Worm (Caenorhabditis elegans) whole organism, mixed stage, embryonic: ENCODE measurements around the gene ccf-1.

Source experiments
- M03D4.4 ChIP-seq: sonication (generic microtip); optimal IDR thresholded peaks from 2 replicates; lab custom pipeline; 2017; ENCODE audit warnings: mild to moderate bottlenecking, missing genetic modification characterization, missing compliant biosample characterization
- bed-3 ChIP-seq: fragments of 200-800 bp; sonication (Bioruptor generic); optimal IDR thresholded peaks from 3 replicates; lab custom pipeline; 2018; ENCODE audit warnings: mild to moderate bottlenecking, missing genetic modification characterization, moderate library complexity, missing compliant biosample characterization
- blmp-1 ChIP-seq: fragments of 150-350 bp; optimal IDR thresholded peaks from 2 replicates; lab custom pipeline; 2014; ENCODE audit warnings: missing biosample characterization, missing genetic modification characterization
- ceh-39 ChIP-seq: fragments of 150-350 bp; optimal IDR thresholded peaks from 2 replicates; lab custom pipeline; 2014; ENCODE audit warnings: missing biosample characterization, missing genetic modification characterization
- ceh-43 ChIP-seq: fragments of 200-800 bp; sonication (Bioruptor generic); optimal IDR thresholded peaks from 2 replicates; lab custom pipeline; 2018; ENCODE audit warnings: mild to moderate bottlenecking, missing genetic modification characterization, moderate library complexity, missing compliant biosample characterization
- ceh-83 ChIP-seq: fragments of 200-800 bp; sonication (Bioruptor generic); optimal IDR thresholded peaks from 2 replicates; lab custom pipeline; 2018; ENCODE audit warnings: mild to moderate bottlenecking, missing genetic modification characterization, missing compliant biosample characterization
- cnd-1 ChIP-seq: fragments of 200-800 bp; sonication (Bioruptor generic); optimal IDR thresholded peaks from 2 replicates; lab custom pipeline; 2018; ENCODE audit warnings: mild to moderate bottlenecking, missing genetic modification characterization, missing compliant biosample characterization
- drap-1 ChIP-seq: fragments of 200-800 bp; sonication (Bioruptor generic); optimal IDR thresholded peaks from 3 replicates; lab custom pipeline; 2018; ENCODE audit warnings: mild to moderate bottlenecking, missing genetic modification characterization, missing compliant biosample characterization
- elt-1 ChIP-seq: sonication (generic microtip); optimal IDR thresholded peaks from 2 replicates; lab custom pipeline; 2017; ENCODE audit warnings: missing genetic modification characterization, mild to moderate bottlenecking, missing compliant biosample characterization, antibody characterized with exemption, moderate library complexity, borderline replicate concordance; ENCODE audit not compliant: insufficient read depth
- elt-3 ChIP-seq: fragments of 150-350 bp; optimal IDR thresholded peaks from 2 replicates; lab custom pipeline; 2014; ENCODE audit warnings: missing biosample characterization, missing genetic modification characterization
- flh-1 ChIP-seq: fragments of 200-800 bp; sonication (Bioruptor generic); optimal IDR thresholded peaks from 2 replicates; lab custom pipeline; 2018; ENCODE audit warnings: mild to moderate bottlenecking, missing genetic modification characterization, moderate library complexity, missing compliant biosample characterization
- hlh-1 ChIP-seq: fragments of 150-350 bp; optimal IDR thresholded peaks from 2 replicates; lab custom pipeline; 2014; ENCODE audit warnings: missing biosample characterization, missing genetic modification reagents, missing genetic modification characterization
- lin-13 ChIP-seq: fragments of 150-350 bp; optimal IDR thresholded peaks from 2 replicates; lab custom pipeline; 2014; ENCODE audit warnings: missing biosample characterization, missing genetic modification characterization
- lin-32 ChIP-seq: fragments of 200-800 bp; sonication (Bioruptor generic); optimal IDR thresholded peaks from 2 replicates; lab custom pipeline; 2018; ENCODE audit warnings: mild to moderate bottlenecking, missing genetic modification characterization, missing compliant biosample characterization
- lsy-2 ChIP-seq: fragments of 150-350 bp; optimal IDR thresholded peaks from 2 replicates; lab custom pipeline; 2014; ENCODE audit warnings: missing biosample characterization, missing genetic modification characterization
- mab-5 ChIP-seq: fragments of 150-350 bp; optimal IDR thresholded peaks from 2 replicates; lab custom pipeline; 2014; ENCODE audit warnings: missing biosample characterization, missing genetic modification characterization
- mep-1 ChIP-seq: fragments of 150-350 bp; optimal IDR thresholded peaks from 2 replicates; lab custom pipeline; 2017; ENCODE audit warnings: missing biosample characterization, missing genetic modification reagents, missing genetic modification characterization, inconsistent platforms
- mls-2 ChIP-seq: sonication (generic microtip); optimal IDR thresholded peaks from 2 replicates; lab custom pipeline; 2016; ENCODE audit warnings: mild to moderate bottlenecking, missing genetic modification characterization, moderate library complexity, missing compliant biosample characterization
- nhr-2 ChIP-seq: fragments of 150-350 bp; optimal IDR thresholded peaks from 2 replicates; lab custom pipeline; 2014; ENCODE audit warnings: missing biosample characterization, missing genetic modification characterization
- nhr-28 ChIP-seq: fragments of 150-350 bp; optimal IDR thresholded peaks from 2 replicates; lab custom pipeline; 2014; ENCODE audit warnings: missing biosample characterization, missing genetic modification characterization
- nhr-76 ChIP-seq: sonication (generic microtip); optimal IDR thresholded peaks from 2 replicates; lab custom pipeline; 2017; ENCODE audit warnings: missing biosample characterization, missing genetic modification characterization
- sptf-1 ChIP-seq: sonication (generic microtip); optimal IDR thresholded peaks from 2 replicates; lab custom pipeline; 2017; ENCODE audit warnings: mild to moderate bottlenecking, missing genetic modification characterization, moderate library complexity, missing compliant biosample characterization
- tbx-8 ChIP-seq: fragments of 200-800 bp; sonication (Bioruptor generic); optimal IDR thresholded peaks from 2 replicates; lab custom pipeline; 2018; ENCODE audit warnings: mild to moderate bottlenecking, missing genetic modification characterization, moderate library complexity, missing compliant biosample characterization
- unc-120 ChIP-seq: sonication (generic microtip); optimal IDR thresholded peaks from 2 replicates; lab custom pipeline; 2017; ENCODE audit warnings: missing genetic modification characterization, missing compliant biosample characterization; ENCODE audit not compliant: poor library complexity, severe bottlenecking
- unc-39 ChIP-seq: fragments of 150-350 bp; optimal IDR thresholded peaks from 2 replicates; lab custom pipeline; 2014; ENCODE audit warnings: missing biosample characterization, missing genetic modification characterization
- unc-62 ChIP-seq: fragments of 150-350 bp; optimal IDR thresholded peaks from 2 replicates; lab custom pipeline; 2014; ENCODE audit warnings: missing biosample characterization, missing genetic modification reagents, missing genetic modification characterization
- zip-8 ChIP-seq: fragments of 150-350 bp; optimal IDR thresholded peaks from 2 replicates; lab custom pipeline; 2014; ENCODE audit warnings: missing biosample characterization, missing genetic modification characterization
- ztf-11 ChIP-seq: fragments of 150-350 bp; optimal IDR thresholded peaks from 2 replicates; lab custom pipeline; 2014; ENCODE audit warnings: missing biosample characterization, missing genetic modification characterization

ccf-1 gene

DNA sequence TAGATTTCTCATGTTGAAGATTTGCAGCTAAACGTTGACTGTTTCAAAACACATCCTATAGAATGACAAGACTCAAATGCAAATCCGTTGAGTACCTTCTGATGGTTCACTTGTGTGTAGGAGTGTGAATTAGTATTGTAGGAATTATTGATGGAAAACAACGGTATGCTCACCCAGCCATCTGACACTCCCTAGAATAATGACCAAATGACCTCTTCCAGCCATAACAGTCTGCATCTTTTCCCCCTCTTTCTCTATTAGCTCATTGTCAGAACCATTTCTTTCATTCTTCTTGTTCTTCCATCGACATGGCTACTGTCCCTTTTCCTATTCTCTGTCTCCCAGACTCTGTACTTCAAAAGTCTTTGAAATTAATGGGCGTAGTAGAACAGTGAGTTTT is 11.4 kb downstream of the ccf-1 start, which contains the start of gene fbxb-24:
Gene fbxb-24 (plus strand): TSS at position 301 of the 400 bp plus-strand sequence.
- TF ChIP-seq nhr-76 (tag; lab: Kevin White, UChicago) (no peak), mep-1 (tag; lab: Kevin White, UChicago) (no peak), cnd-1 (tag; lab: Kevin White, UChicago) (no peak), mls-2 (tag; lab: Kevin White, UChicago) (no peak), sptf-1 (tag; lab: Kevin White, UChicago) (no peak), tbx-8 (GFP tag; lab: Kevin White, UChicago) (no peak), ceh-39 (tag; lab: Kevin White, UChicago) (no peak), nhr-28 (tag; lab: Kevin White, UChicago) (no peak), blmp-1 (tag; lab: Kevin White, UChicago) (no peak), mab-5 (tag; lab: Kevin White, UChicago) (no peak), M03D4.4 (tag; lab: Kevin White, UChicago) (no peak), ceh-43 (GFP tag; lab: Kevin White, UChicago) (no peak), hlh-1 (tag; lab: Kevin White, UChicago) (no peak)

DNA sequence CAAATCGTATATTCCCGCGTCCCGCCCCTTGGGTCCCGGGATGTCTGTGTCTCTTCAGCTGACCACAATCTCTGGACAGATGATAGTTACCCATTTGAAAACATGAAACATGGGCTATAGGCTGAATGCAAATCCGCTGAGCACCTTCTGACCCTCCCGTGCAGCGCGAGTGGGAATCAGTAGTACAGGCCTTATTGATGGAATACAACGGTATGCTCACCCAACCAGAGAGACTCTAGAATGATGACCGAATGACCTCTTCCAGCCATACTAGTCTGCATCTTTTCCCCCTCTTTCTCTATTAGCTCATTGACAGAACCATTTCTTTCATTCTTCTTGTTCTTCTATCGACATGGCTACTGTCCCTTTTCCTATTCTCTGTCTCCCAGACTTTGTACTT is 12.9 kb downstream of the ccf-1 start, which contains the start of gene sdz-33:
Gene sdz-33 (plus strand): TSS at position 301 of the 400 bp plus-strand sequence.
- no peak for TF ChIP-seq zip-8 (tag; lab: Kevin White, UChicago)
- no peak for TF ChIP-seq sptf-1 (tag; lab: Kevin White, UChicago)
- no peak for TF ChIP-seq elt-3 (tag; lab: Kevin White, UChicago)
- no peak for TF ChIP-seq ceh-43 (GFP tag; lab: Kevin White, UChicago)
- TF ChIP-seq flh-1 (GFP tag; lab: Kevin White, UChicago), result no peak
- no peak for TF ChIP-seq bed-3 (GFP tag; lab: Kevin White, UChicago)
- TF ChIP-seq drap-1, result no peak
- no peak for TF ChIP-seq nhr-2 (tag; lab: Kevin White, UChicago)
- TF ChIP-seq mab-5 (tag; lab: Kevin White, UChicago), result no peak
- no peak for TF ChIP-seq tbx-8 (GFP tag; lab: Kevin White, UChicago)
- no peak for TF ChIP-seq unc-120 (tag; lab: Kevin White, UChicago)
- no peak for TF ChIP-seq unc-62

DNA sequence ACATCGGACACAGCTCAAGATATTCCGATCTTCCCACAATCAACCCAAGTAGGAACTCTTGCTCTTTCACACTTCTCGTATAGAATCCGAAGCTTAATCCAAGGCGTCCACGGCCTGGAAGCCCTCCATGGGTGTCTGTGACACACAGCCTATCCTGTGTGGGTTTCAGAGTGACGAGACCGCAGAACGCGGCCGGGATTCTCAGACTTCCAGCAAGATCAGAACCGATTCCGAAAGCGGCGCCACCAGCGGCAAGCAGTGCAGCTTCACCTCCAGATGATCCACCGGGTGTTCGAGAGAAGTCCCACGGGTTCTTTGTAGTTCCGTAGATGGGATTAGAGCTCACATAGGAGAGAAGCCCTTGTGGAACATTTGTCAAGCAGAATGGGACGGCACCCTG is 17.3 kb downstream of the ccf-1 start:
- TF ChIP-seq unc-120 (tag; lab: Kevin White, UChicago), result no peak
- TF ChIP-seq lin-32 (GFP tag; lab: Kevin White, UChicago), result no peak
- TF ChIP-seq drap-1, result no peak
- no peak for TF ChIP-seq blmp-1 (tag; lab: Kevin White, UChicago)
- TF ChIP-seq sptf-1 (tag; lab: Kevin White, UChicago), result no peak
- no peak for TF ChIP-seq hlh-1 (tag; lab: Kevin White, UChicago)
- TF ChIP-seq elt-1 (tag; lab: Kevin White, UChicago), result no peak
- TF ChIP-seq tbx-8 (GFP tag; lab: Kevin White, UChicago), result no peak
- no peak for TF ChIP-seq ceh-83
- no peak for TF ChIP-seq ceh-43 (GFP tag; lab: Kevin White, UChicago)
- no peak for TF ChIP-seq lsy-2
- TF ChIP-seq ztf-11, result no peak

DNA sequence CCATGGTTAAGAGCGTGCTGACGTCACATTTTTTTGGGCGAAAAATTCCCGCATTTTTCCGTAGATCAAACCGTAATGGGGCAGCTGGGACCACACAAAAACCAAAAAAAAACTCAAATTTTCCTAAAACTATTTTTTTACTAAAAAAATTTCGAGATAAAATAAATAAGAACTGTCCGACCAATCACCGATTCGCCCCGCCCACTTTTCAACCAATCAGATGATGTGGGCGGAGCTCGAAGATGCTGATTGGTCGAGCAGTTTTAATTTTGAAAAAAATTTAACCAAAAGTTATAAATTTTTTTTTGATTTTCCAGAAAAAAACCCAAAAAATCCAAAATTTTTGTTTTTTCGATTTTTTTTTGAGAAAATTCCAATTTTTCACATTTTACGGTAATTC is 20.0 kb downstream of the ccf-1 start:
- no peak for TF ChIP-seq nhr-76 (tag; lab: Kevin White, UChicago)
- TF ChIP-seq lsy-2, result no peak
- TF ChIP-seq ztf-11, result no peak
- no peak for TF ChIP-seq unc-39
- no peak for TF ChIP-seq unc-62
- TF ChIP-seq lin-13 (tag; lab: Kevin White, UChicago), result no peak
- TF ChIP-seq mls-2 (tag; lab: Kevin White, UChicago), result no peak

DNA sequence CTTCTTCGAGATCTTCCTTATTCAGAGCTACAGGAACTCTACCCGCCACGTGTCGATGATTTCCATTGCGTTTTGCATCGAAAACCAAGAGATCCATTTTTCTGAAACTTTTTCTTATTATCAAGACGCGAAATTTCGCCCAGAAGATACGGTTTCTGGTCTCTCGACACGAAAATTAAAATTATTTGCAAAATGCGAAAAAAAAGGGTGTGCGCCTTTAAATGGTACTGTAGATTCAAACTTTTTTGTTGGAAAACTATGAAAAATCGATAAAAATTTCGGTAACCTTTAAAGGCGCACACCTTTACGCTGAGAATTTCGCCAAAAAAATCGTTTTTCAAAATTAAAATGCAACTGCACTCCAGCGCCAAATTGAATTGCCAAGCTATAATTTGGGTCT is 21.9 kb downstream of the ccf-1 start, which contains the start of gene tsen-2:
Gene tsen-2 (minus strand): TSS at position 101 of the 400 bp plus-strand sequence.
- no peak for TF ChIP-seq elt-3 (tag; lab: Kevin White, UChicago)
- no peak for TF ChIP-seq cnd-1 (tag; lab: Kevin White, UChicago)

DNA sequence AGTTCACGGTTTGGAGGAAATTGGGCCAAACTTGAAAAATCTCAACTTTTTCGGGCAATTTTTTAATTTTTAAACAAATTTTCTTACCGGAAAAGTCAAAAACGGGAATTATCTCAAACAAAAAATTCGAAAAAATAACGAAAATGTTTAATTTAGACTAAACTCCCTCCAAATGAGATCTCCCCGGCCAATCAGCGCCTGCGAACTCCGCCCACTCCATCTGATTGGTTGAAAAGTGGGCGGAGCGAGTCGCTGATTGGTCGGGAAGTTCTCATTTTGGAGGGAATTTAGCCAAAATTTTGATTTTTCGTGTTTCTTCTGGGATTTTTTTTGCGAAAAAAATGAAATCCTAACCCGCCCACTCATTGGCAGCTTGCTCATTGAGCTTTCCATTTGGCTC is 23.4 kb downstream of the ccf-1 start:
- TF ChIP-seq sptf-1 (tag; lab: Kevin White, UChicago), result no peak
- no peak for TF ChIP-seq nhr-2 (tag; lab: Kevin White, UChicago)
- no peak for TF ChIP-seq M03D4.4 (tag; lab: Kevin White, UChicago)
- no peak for TF ChIP-seq cnd-1 (tag; lab: Kevin White, UChicago)
- no peak for TF ChIP-seq unc-120 (tag; lab: Kevin White, UChicago)
- no peak for TF ChIP-seq elt-3 (tag; lab: Kevin White, UChicago)
- TF ChIP-seq flh-1 (GFP tag; lab: Kevin White, UChicago), result no peak
- no peak for TF ChIP-seq mab-5 (tag; lab: Kevin White, UChicago)
- TF ChIP-seq tbx-8 (GFP tag; lab: Kevin White, UChicago), result no peak
- TF ChIP-seq mls-2 (tag; lab: Kevin White, UChicago), result no peak
- no peak for TF ChIP-seq blmp-1 (tag; lab: Kevin White, UChicago)
- TF ChIP-seq hlh-1 (tag; lab: Kevin White, UChicago), result no peak
- no peak for TF ChIP-seq lin-32 (GFP tag; lab: Kevin White, UChicago)
- no peak for TF ChIP-seq lin-13 (tag; lab: Kevin White, UChicago)
- no peak for TF ChIP-seq elt-1 (tag; lab: Kevin White, UChicago)
- TF ChIP-seq unc-62, result no peak
